Fruit fly (Drosophila melanogaster) whole organism, embryonic: Measurements from ENCODE around the gene ppk7.

Experiments used
- Aef1 ChIP-seq: fragments of 200-800 bp; sonication (Bioruptor generic); IDR thresholded peaks from 3 replicates; pipeline ENCODE4 v1.3.6; 2022; ENCODE audit warnings: missing biosample characterization, missing genetic modification characterization
- Awh ChIP-seq: fragments of 200-800 bp; sonication (Bioruptor generic); IDR thresholded peaks from 2 replicates; pipeline ENCODE4, ENCODE4 v1.3.6; 2022; ENCODE audit warnings: missing biosample characterization, missing genetic modification characterization
- CG10654 ChIP-seq: fragments of 200-800 bp; sonication (Bioruptor generic); optimal IDR thresholded peaks from 2 replicates; lab custom pipeline; 2016; ENCODE audit warnings: missing biosample characterization, missing genetic modification characterization
- CG15269 ChIP-seq: fragments of 200-800 bp; sonication (Bioruptor generic); optimal IDR thresholded peaks from 2 replicates; lab custom pipeline; 2018; ENCODE audit warnings: missing biosample characterization, mild to moderate bottlenecking, missing genetic modification characterization, moderate library complexity
- CG15601 ChIP-seq: fragments of 200-800 bp; sonication (Bioruptor generic); optimal IDR thresholded peaks from 3 replicates; lab custom pipeline; 2019; ENCODE audit warnings: missing biosample characterization, mild to moderate bottlenecking, missing genetic modification characterization, moderate library complexity
- CG17359 ChIP-seq: fragments of 200-800 bp; sonication (Bioruptor generic); optimal IDR thresholded peaks from 3 replicates; lab custom pipeline; 2018; ENCODE audit warnings: missing biosample characterization, mild to moderate bottlenecking, missing genetic modification characterization, moderate library complexity
- CG17802 ChIP-seq: fragments of 200-800 bp; sonication (Bioruptor generic); optimal IDR thresholded peaks from 2 replicates; lab custom pipeline; 2018; ENCODE audit warnings: missing biosample characterization, mild to moderate bottlenecking, missing genetic modification characterization, moderate library complexity
- CG2129 ChIP-seq: fragments of 200-800 bp; sonication (Bioruptor generic); IDR thresholded peaks from 2 replicates; pipeline ENCODE4 v1.3.6; 2022; ENCODE audit warnings: missing biosample characterization, missing genetic modification characterization; ENCODE audit not compliant: partially characterized antibody
- CG2712 ChIP-seq: fragments of 200-800 bp; optimal IDR thresholded peaks from 3 replicates; lab custom pipeline; 2019; ENCODE audit warnings: missing biosample characterization, mild to moderate bottlenecking, missing genetic modification characterization, moderate library complexity
- CG2875 ChIP-seq: fragments of 200-800 bp; sonication (Bioruptor generic); optimal IDR thresholded peaks from 2 replicates; lab custom pipeline; 2017; ENCODE audit warnings: missing biosample characterization, mild to moderate bottlenecking, missing genetic modification characterization, missing genetic modification reagents
- CG4707 ChIP-seq: fragments of 200-800 bp; sonication (Bioruptor generic); optimal IDR thresholded peaks from 2 replicates; lab custom pipeline; 2018; ENCODE audit warnings: missing biosample characterization, mild to moderate bottlenecking, missing genetic modification characterization, moderate library complexity
- CG7839 ChIP-seq: fragments of 200-800 bp; sonication (Bioruptor generic); optimal IDR thresholded peaks from 3 replicates; lab custom pipeline; 2018; ENCODE audit warnings: missing biosample characterization, mild to moderate bottlenecking, missing genetic modification characterization, moderate library complexity
- CG8290 ChIP-seq, 3 experiments: fragments of 200-800 bp; sonication (Bioruptor generic); optimal IDR thresholded peaks; 2 replicates each; lab custom pipeline; 2016 to 2019; ENCODE audit warnings: missing biosample characterization in 3 of 3, missing genetic modification characterization in 3 of 3, mild to moderate bottlenecking in 2 of 3, moderate library complexity in 1 of 3
- CG8765 ChIP-seq: fragments of 200-800 bp; sonication (Bioruptor generic); IDR thresholded peaks from 2 replicates; pipeline ENCODE4 v1.3.6; 2022; ENCODE audit warnings: missing biosample characterization, missing genetic modification characterization
- CG8944 ChIP-seq: fragments of 200-800 bp; sonication (Bioruptor generic); optimal IDR thresholded peaks from 3 replicates; lab custom pipeline; 2016; ENCODE audit warnings: missing biosample characterization, missing genetic modification characterization
- CHES-1-like ChIP-seq: fragments of 200-800 bp; sonication (Bioruptor generic); optimal IDR thresholded peaks from 2 replicates; lab custom pipeline; 2016; ENCODE audit warnings: missing biosample characterization, missing genetic modification characterization
- CkIIα-i1 ChIP-seq: fragments of 200-800 bp; sonication (Bioruptor generic); IDR thresholded peaks from 2 replicates; pipeline ENCODE4 v1.3.6; 2022; ENCODE audit warnings: missing biosample characterization, missing genetic modification characterization
- Fer1 ChIP-seq: fragments of 200-800 bp; sonication (Bioruptor generic); optimal IDR thresholded peaks from 2 replicates; lab custom pipeline; 2017; ENCODE audit warnings: missing biosample characterization, mild to moderate bottlenecking, missing genetic modification characterization
- HHEX ChIP-seq: fragments of 200-800 bp; sonication (Bioruptor generic); optimal IDR thresholded peaks from 3 replicates; lab custom pipeline; 2017; ENCODE audit warnings: missing biosample characterization, mild to moderate bottlenecking, missing genetic modification characterization, missing genetic modification reagents
- Hr3 ChIP-seq: fragments of 200-800 bp; sonication (Bioruptor generic); optimal IDR thresholded peaks from 3 replicates; lab custom pipeline; 2016; ENCODE audit warnings: missing biosample characterization, missing genetic modification characterization
- Hr39 ChIP-seq: fragments of >200 bp; optimal IDR thresholded peaks from 2 replicates; lab custom pipeline; 2017
- Jarid2 ChIP-seq: fragments of 200-800 bp; sonication (Bioruptor generic); optimal IDR thresholded peaks from 3 replicates; lab custom pipeline; 2017; ENCODE audit warnings: mild to moderate bottlenecking, missing biosample characterization, missing genetic modification reagents, missing genetic modification characterization
- Myb ChIP-seq: fragments of 200-800 bp; sonication (Bioruptor generic); optimal IDR thresholded peaks from 2 replicates; lab custom pipeline; 2016; ENCODE audit warnings: missing biosample characterization, missing genetic modification characterization
- NFAT ChIP-seq: fragments of 200-800 bp; sonication (Bioruptor generic); IDR thresholded peaks from 2 replicates; pipeline ENCODE4 v1.3.6; 2022; ENCODE audit warnings: missing biosample characterization, missing genetic modification characterization
- Oaz ChIP-seq: fragments of 200-800 bp; sonication (Bioruptor generic); IDR thresholded peaks from 2 replicates; pipeline ENCODE4 v1.3.6; 2022; ENCODE audit warnings: missing biosample characterization, missing genetic modification characterization
- Oli ChIP-seq: fragments of 200-800 bp; sonication (Bioruptor generic); optimal IDR thresholded peaks from 2 replicates; lab custom pipeline; 2018; ENCODE audit warnings: missing biosample characterization, mild to moderate bottlenecking, missing genetic modification characterization, moderate library complexity
- Sox102F ChIP-seq: fragments of 200-800 bp; sonication (Bioruptor generic); optimal IDR thresholded peaks from 2 replicates; lab custom pipeline; 2018; ENCODE audit warnings: missing biosample characterization, mild to moderate bottlenecking, missing genetic modification characterization, moderate library complexity
- Ssrp ChIP-seq: fragments of 200-800 bp; sonication (Bioruptor generic); optimal IDR thresholded peaks from 2 replicates; lab custom pipeline; 2018; ENCODE audit warnings: missing biosample characterization, mild to moderate bottlenecking, missing genetic modification characterization, moderate library complexity
- TFAM ChIP-seq: fragments of 200-800 bp; sonication (Bioruptor generic); optimal IDR thresholded peaks from 2 replicates; lab custom pipeline; 2017; ENCODE audit warnings: missing biosample characterization, missing genetic modification characterization, inconsistent platforms
- ab ChIP-seq: fragments of 200-800 bp; sonication (Bioruptor generic); optimal IDR thresholded peaks from 2 replicates; lab custom pipeline; 2016; ENCODE audit warnings: missing biosample characterization, missing genetic modification characterization
- amos ChIP-seq: fragments of 200-800 bp; sonication (Bioruptor generic); IDR thresholded peaks from 2 replicates; pipeline ENCODE4 v1.3.6; 2022; ENCODE audit warnings: missing biosample characterization, missing genetic modification characterization; ENCODE audit not compliant: partially characterized antibody
- ase ChIP-seq: fragments of 200-800 bp; sonication (Bioruptor generic); IDR thresholded peaks from 3 replicates; pipeline ENCODE4 v1.3.6; 2022; ENCODE audit warnings: missing biosample characterization, missing genetic modification characterization
- bowl ChIP-seq: fragments of 200-800 bp; sonication (Bioruptor generic); IDR thresholded peaks from 2 replicates; pipeline ENCODE4 v1.3.6; 2022; ENCODE audit warnings: missing biosample characterization, missing genetic modification characterization
- cg ChIP-seq: fragments of 200-800 bp; sonication (Bioruptor generic); optimal IDR thresholded peaks from 3 replicates; lab custom pipeline; 2019; ENCODE audit warnings: missing biosample characterization, mild to moderate bottlenecking, missing genetic modification characterization, moderate library complexity
- emc ChIP-seq: fragments of 200-800 bp; sonication (Bioruptor generic); optimal IDR thresholded peaks from 2 replicates; lab custom pipeline; 2016; ENCODE audit warnings: missing biosample characterization, missing genetic modification characterization
- fd64A ChIP-seq: fragments of 200-800 bp; sonication (Bioruptor generic); optimal IDR thresholded peaks from 3 replicates; lab custom pipeline; 2018; ENCODE audit warnings: missing biosample characterization, mild to moderate bottlenecking, missing genetic modification characterization
- jigr1 ChIP-seq: fragments of 200-800 bp; sonication (Bioruptor generic); IDR thresholded peaks from 3 replicates; pipeline ENCODE4 v1.3.6; 2022; ENCODE audit warnings: missing biosample characterization, missing genetic modification characterization
- ken ChIP-seq: fragments of 200-800 bp; sonication (Bioruptor generic); IDR thresholded peaks from 3 replicates; pipeline ENCODE4 v1.3.6; 2022; ENCODE audit warnings: missing biosample characterization, missing genetic modification characterization
- lbe ChIP-seq: fragments of 200-800 bp; sonication (Bioruptor generic); optimal IDR thresholded peaks from 2 replicates; lab custom pipeline; 2016; ENCODE audit warnings: missing biosample characterization, mild to moderate bottlenecking, missing genetic modification characterization
- mam ChIP-seq: fragments of 200-800 bp; sonication (Bioruptor generic); optimal IDR thresholded peaks from 3 replicates; lab custom pipeline; 2016; ENCODE audit warnings: missing biosample characterization, missing genetic modification characterization
- nau ChIP-seq: fragments of 200-800 bp; sonication (Bioruptor generic); optimal IDR thresholded peaks from 3 replicates; lab custom pipeline; 2017; ENCODE audit warnings: missing biosample characterization, mild to moderate bottlenecking, missing genetic modification characterization, missing genetic modification reagents
- pan ChIP-seq, 4 experiments: fragments of >200 bp in 3 of 4; fragments of 200-800 bp in 1 of 4; sonication (Bioruptor generic) in 1 of 4; optimal IDR thresholded peaks in 3 of 4; IDR thresholded peaks in 1 of 4; 2 replicates each; pipeline versions ENCODE4 v1.3.6 to Lab custom; 2017 to 2022; ENCODE audit warnings: missing biosample characterization in 2 of 4, missing genetic modification characterization in 2 of 4, mixed read lengths in 1 of 4
- phol ChIP-seq: fragments of 200-800 bp; sonication (Bioruptor generic); optimal IDR thresholded peaks from 3 replicates; lab custom pipeline; 2018; ENCODE audit warnings: missing biosample characterization, mild to moderate bottlenecking, missing genetic modification characterization, moderate library complexity
- sens ChIP-seq: fragments of 200-800 bp; sonication (Bioruptor generic); peaks from one replicate; lab custom pipeline; 2016; ENCODE audit warnings: missing biosample characterization, missing genetic modification characterization
- sim ChIP-seq: fragments of 200-800 bp; sonication (Bioruptor generic); IDR thresholded peaks from 2 replicates; pipeline ENCODE4 v1.3.6; 2022; ENCODE audit warnings: missing biosample characterization, missing genetic modification characterization
- trh ChIP-seq: fragments of 200-800 bp; sonication (Bioruptor generic); optimal IDR thresholded peaks from 2 replicates; lab custom pipeline; 2016; ENCODE audit warnings: missing biosample characterization, missing genetic modification characterization
- wek ChIP-seq: fragments of 200-800 bp; sonication (Bioruptor generic); optimal IDR thresholded peaks from 3 replicates; lab custom pipeline; 2018; ENCODE audit warnings: missing biosample characterization, mild to moderate bottlenecking, missing genetic modification characterization, moderate library complexity
- yki ChIP-seq: fragments of >200 bp; optimal IDR thresholded peaks from 3 replicates; lab custom pipeline; 2018

Gene ppk7

DNA sequence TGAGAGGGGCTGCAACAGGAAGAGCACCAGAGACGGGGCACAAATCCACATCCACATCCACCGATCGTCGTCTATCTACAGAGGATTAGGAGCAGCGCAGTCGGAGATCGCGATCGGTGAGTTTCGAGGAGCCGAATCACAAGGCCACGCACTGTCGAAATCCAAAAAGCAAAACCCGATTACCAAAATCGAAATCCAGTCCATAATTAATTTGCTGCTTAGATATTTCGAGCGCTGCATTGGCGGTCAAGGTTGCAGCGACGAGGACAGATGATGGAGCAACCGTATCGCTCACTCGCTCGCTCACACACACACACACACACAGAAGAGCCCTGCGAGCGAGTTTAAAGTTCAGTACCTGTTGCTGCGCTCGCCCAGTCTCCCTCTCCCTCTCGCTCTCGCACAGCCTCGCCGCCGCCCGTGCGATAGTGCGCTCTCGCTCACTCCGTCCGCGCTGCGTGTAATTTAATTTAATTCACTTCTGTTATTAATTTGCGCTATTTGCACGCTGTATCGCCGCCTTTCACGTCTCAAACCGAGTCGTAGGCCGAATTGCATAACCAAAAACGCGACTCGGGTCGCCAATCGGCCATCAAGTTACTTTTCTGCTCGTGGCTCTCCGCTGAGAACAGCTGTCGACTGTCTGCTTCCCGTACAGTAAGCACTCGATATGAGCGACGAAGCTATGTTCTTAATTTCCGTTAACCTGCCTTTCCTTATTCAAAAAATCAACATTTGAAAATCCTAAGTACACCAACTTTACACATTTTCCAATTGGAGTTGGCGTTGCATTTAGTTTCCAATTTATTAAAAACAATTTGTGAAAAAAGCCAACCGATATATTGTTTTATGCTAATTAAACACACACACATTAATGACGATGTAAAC is 14.9 kb downstream of the ppk7 start (continued):
- peak; percentile 50 for TF ChIP-seq CG17359
- 0 out of 2 replicates have a peak, but pooled peaks have one; percentile 13 for TF ChIP-seq amos
- TF ChIP-seq Myb = peak; percentile 11
- peak; percentile 55; the same call in 1 of the 3 replicates for TF ChIP-seq ase (GFP tag; lab: Robert Waterston, UW)
- peak; percentile 49 for TF ChIP-seq CG15269 (tag; lab: Kevin White, UChicago)
- TF ChIP-seq Hr39 (lab: Kevin White, UChicago) = no peak
- peak; percentile 6 for TF ChIP-seq CG17802 (tag; lab: Kevin White, UChicago)
- TF ChIP-seq phol (tag; lab: Kevin White, UChicago) = peak; percentile 46
- TF ChIP-seq wek (GFP tag; lab: Kevin White, UChicago) = no peak
- TF ChIP-seq Hr3 (GFP tag; lab: Kevin White, UChicago) = peak; percentile 28
- TF ChIP-seq HHEX (GFP tag; lab: Kevin White, UChicago) = peak; percentile 37
- peak; percentile 30 for TF ChIP-seq emc (GFP tag; lab: Kevin White, UChicago)
- no peak for TF ChIP-seq CG4707 (GFP tag; lab: Kevin White, UChicago)
- TF ChIP-seq sim = no peak
- peak; percentile 14 for TF ChIP-seq Fer1 (GFP tag; lab: Kevin White, UChicago)
- no peak for TF ChIP-seq yki (lab: Kevin White, UChicago)
- TF ChIP-seq CG8765 (GFP tag; lab: Robert Waterston, UW) = no peak
- TF ChIP-seq NFAT (GFP tag; lab: Robert Waterston, UW) = no peak
- no peak for TF ChIP-seq TFAM (GFP tag; lab: Kevin White, UChicago)
- TF ChIP-seq CG15601 = no peak
- TF ChIP-seq lbe (GFP tag; lab: Kevin White, UChicago) = no peak
- no peak for TF ChIP-seq CG8944 (GFP tag; lab: Kevin White, UChicago)
- TF ChIP-seq CG8290 (GFP tag; optimal IDR thresholded peaks at IDR 0.05; lab: Kevin White, UChicago) = no peak
- peak in 1 of 2 experiments; percentile 16 for TF ChIP-seq CG8290 (tag; optimal IDR thresholded peaks at IDR 0.05; lab: Kevin White, UChicago)
- TF ChIP-seq CHES-1-like (GFP tag; lab: Kevin White, UChicago) = peak; percentile 35
- TF ChIP-seq bowl (GFP tag; lab: Robert Waterston, UW) = no peak
- TF ChIP-seq Aef1 (GFP tag; lab: Robert Waterston, UW) = peak; percentile 39; the same call in 1 of the 3 replicates
- peak; percentile 40 for TF ChIP-seq Ssrp (tag; lab: Kevin White, UChicago)
- TF ChIP-seq CG10654 (GFP tag; lab: Kevin White, UChicago) = no peak
- peak; percentile 31 for TF ChIP-seq Oli
- TF ChIP-seq ken (GFP tag; lab: Robert Waterston, UW) = no peak
- peak; percentile 22 for TF ChIP-seq CG2712
- TF ChIP-seq jigr1 (GFP tag; lab: Robert Waterston, UW) = no peak
- no peak for TF ChIP-seq Sox102F (GFP tag; lab: Kevin White, UChicago)
- TF ChIP-seq CG2875 (GFP tag; lab: Kevin White, UChicago) = no peak
- TF ChIP-seq sens (GFP tag; lab: Kevin White, UChicago) = peak; percentile 90
- TF ChIP-seq CG2129 (GFP tag; lab: Robert Waterston, UW) = no peak
- no peak for TF ChIP-seq ab (GFP tag; lab: Kevin White, UChicago)
- peak; percentile 57 for TF ChIP-seq mam (GFP tag; lab: Kevin White, UChicago)
- peak; percentile 33 for TF ChIP-seq Jarid2 (GFP tag; lab: Kevin White, UChicago)
- TF ChIP-seq CkIIα-i1 = no peak
- peak; percentile 53 for TF ChIP-seq CG7839
- TF ChIP-seq Oaz = no peak
- peak; percentile 90 for TF ChIP-seq cg
- TF ChIP-seq pan (optimal IDR thresholded peaks at IDR 0.05; lab: Kevin White, UChicago) = no peak
- peak in 1 of 2 experiments; percentile 57 for TF ChIP-seq pan (GFP tag; optimal IDR thresholded peaks at IDR 0.05 in 1 of 2, IDR thresholded peaks at IDR 0.05 in 1 of 2)
- no peak for TF ChIP-seq trh
- no peak for TF ChIP-seq nau
- TF ChIP-seq fd64A = no peak
- peak; percentile 12; the same call in 1 of the 2 replicates for TF ChIP-seq Awh
